Fruit fly (Drosophila melanogaster) whole organism, wandering third instar larva: ENCODE measurements around the gene Sf3a1.

Source experiments
- Abd-B ChIP-seq: fragments of >200 bp; optimal IDR thresholded peaks from 2 replicates; lab custom pipeline; 2017; ENCODE audit warnings: missing biosample characterization, missing genetic modification characterization
- Hr83 ChIP-seq: fragments of 200-300 bp; sonication (Bioruptor generic); optimal IDR thresholded peaks from 2 replicates; lab custom pipeline; 2016; ENCODE audit warnings: missing biosample characterization, mild to moderate bottlenecking, missing genetic modification characterization, moderate library complexity; ENCODE audit not compliant: poor library complexity, severe bottlenecking
- lola ChIP-seq: fragments of >200 bp; optimal IDR thresholded peaks from 2 replicates; lab custom pipeline; 2017; ENCODE audit warnings: missing biosample characterization, missing genetic modification characterization
- pan ChIP-seq: fragments of >200 bp; optimal IDR thresholded peaks from 2 replicates; lab custom pipeline; 2017
- psq ChIP-seq: fragments of 200-800 bp; sonication (Bioruptor generic); optimal IDR thresholded peaks from 3 replicates; lab custom pipeline; 2017; ENCODE audit warnings: missing biosample characterization, mild to moderate bottlenecking, missing genetic modification characterization, moderate library complexity

- TF ChIP-seq pan = no peak
- TF ChIP-seq Abd-B (GFP tag; lab: Kevin White, UChicago) = no peak
- no peak for TF ChIP-seq lola
- TF ChIP-seq Hr83 (GFP tag; lab: Kevin White, UChicago) = no peak
- TF ChIP-seq psq (GFP tag; lab: Kevin White, UChicago) = no peak
These were observed 21.1 kb downstream of the Sf3a1 start for dm6 chr3R:16980958-16981623.
